Worm (Caenorhabditis elegans) whole organism, midembryonic: Measurements from ENCODE around the gene ZK829.7.

Source experiments
- flt-1 ChIP-seq: fragments of 200-800 bp; sonication (Bioruptor generic); IDR thresholded peaks from 2 replicates; pipeline ENCODE4 v1.3.6; 2022; ENCODE audit warnings: missing genetic modification characterization, missing compliant biosample characterization
- ref-1 ChIP-seq: fragments of 200-800 bp; sonication (Bioruptor generic); conservative IDR thresholded peaks from 2 replicates; pipeline ENCODE4 v1.3.6; 2022; ENCODE audit warnings: missing genetic modification reagents, missing genetic modification characterization, missing compliant biosample characterization
- tab-1 ChIP-seq: fragments of 200-800 bp; sonication (Bioruptor generic); IDR thresholded peaks from 2 replicates; pipeline ENCODE4 v1.3.6; 2022; ENCODE audit warnings: missing genetic modification characterization, missing compliant biosample characterization
- ztf-23 ChIP-seq: fragments of 200-800 bp; sonication (Bioruptor generic); IDR thresholded peaks from 2 replicates; pipeline ENCODE4 v1.3.6; 2022; ENCODE audit warnings: missing genetic modification reagents, missing genetic modification characterization, missing compliant biosample characterization

DNA sequence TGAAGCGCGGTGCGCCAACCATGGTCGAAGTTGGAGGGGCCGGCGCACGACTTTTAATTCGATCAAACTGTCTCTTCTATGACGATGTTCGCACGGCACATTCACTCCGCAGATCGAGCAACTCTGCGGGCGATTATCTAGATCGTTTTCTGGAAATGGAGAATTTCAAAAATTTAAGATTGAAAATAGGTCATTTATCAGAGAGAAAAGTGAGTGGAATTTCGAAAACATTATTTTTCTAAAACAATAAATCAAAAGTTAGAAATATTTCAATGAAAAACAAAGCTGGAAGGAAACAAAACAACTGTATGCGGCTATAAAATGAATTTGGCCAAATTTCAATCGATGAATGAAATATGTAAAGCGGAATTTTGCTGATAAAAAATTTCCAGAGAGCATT is 49.5 kb upstream of the ZK829.7 start, which contains the start of the genes ZK617.26 and unc-22:
- no peak for TF ChIP-seq tab-1 (GFP tag; lab: Robert Waterston, UW)
- TF ChIP-seq flt-1 (GFP tag; lab: Robert Waterston, UW): no peak
- no peak for TF ChIP-seq ref-1
- no peak for TF ChIP-seq ztf-23 (GFP tag; lab: Robert Waterston, UW)
